Worm (Caenorhabditis elegans) whole organism, mixed stage, embryonic: Measurements from ENCODE around the gene C07E3.10.
"Not testable (repeated sequence)": the region's sequence is repeated elsewhere in the genome, so short reads cannot be mapped to it uniquely, and the experiment has no call there.

Experiments used
- blmp-1 ChIP-seq: fragments of 150-350 bp; optimal IDR thresholded peaks from 2 replicates; lab custom pipeline; 2014; ENCODE audit warnings: missing biosample characterization, missing genetic modification characterization
- cnd-1 ChIP-seq: fragments of 200-800 bp; sonication (Bioruptor generic); optimal IDR thresholded peaks from 2 replicates; lab custom pipeline; 2018; ENCODE audit warnings: mild to moderate bottlenecking, missing genetic modification characterization, missing compliant biosample characterization
- drap-1 ChIP-seq: fragments of 200-800 bp; sonication (Bioruptor generic); optimal IDR thresholded peaks from 3 replicates; lab custom pipeline; 2018; ENCODE audit warnings: mild to moderate bottlenecking, missing genetic modification characterization, missing compliant biosample characterization
- elt-3 ChIP-seq: fragments of 150-350 bp; optimal IDR thresholded peaks from 2 replicates; lab custom pipeline; 2014; ENCODE audit warnings: missing biosample characterization, missing genetic modification characterization
- nhr-12 ChIP-seq: fragments of 150-350 bp; optimal IDR thresholded peaks from 2 replicates; lab custom pipeline; 2014; ENCODE audit warnings: missing biosample characterization, missing genetic modification characterization
- nhr-76 ChIP-seq: sonication (generic microtip); optimal IDR thresholded peaks from 2 replicates; lab custom pipeline; 2017; ENCODE audit warnings: missing biosample characterization, missing genetic modification characterization
- sptf-1 ChIP-seq: sonication (generic microtip); optimal IDR thresholded peaks from 2 replicates; lab custom pipeline; 2017; ENCODE audit warnings: mild to moderate bottlenecking, missing genetic modification characterization, moderate library complexity, missing compliant biosample characterization
- unc-39 ChIP-seq: fragments of 150-350 bp; optimal IDR thresholded peaks from 2 replicates; lab custom pipeline; 2014; ENCODE audit warnings: missing biosample characterization, missing genetic modification characterization
- ztf-11 ChIP-seq: fragments of 150-350 bp; optimal IDR thresholded peaks from 2 replicates; lab custom pipeline; 2014; ENCODE audit warnings: missing biosample characterization, missing genetic modification characterization

DNA sequence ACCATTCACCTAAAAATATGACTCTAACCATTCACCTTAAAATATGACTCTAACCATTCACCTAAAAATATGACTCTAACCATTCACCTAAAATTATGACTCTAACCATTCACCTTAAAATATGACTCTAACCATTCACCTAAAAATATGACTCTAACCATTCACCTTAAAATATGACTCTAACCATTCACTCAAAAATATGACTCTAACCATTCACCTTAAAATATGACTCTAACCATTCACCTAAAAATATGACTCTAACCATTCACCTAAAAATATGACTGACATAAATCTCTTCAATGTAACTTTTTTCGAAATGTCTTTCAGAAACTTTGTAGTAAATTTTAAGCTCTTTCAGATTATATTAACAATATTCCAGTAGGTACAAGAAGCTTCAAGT, 10.0 kb upstream of the C07E3.10 start:
- TF ChIP-seq ztf-11 (tag; lab: Kevin White, UChicago); nhr-76 (tag; lab: Kevin White, UChicago); elt-3 (tag; lab: Kevin White, UChicago); unc-39 (tag; lab: Kevin White, UChicago); nhr-12; drap-1 (GFP tag; lab: Kevin White, UChicago); cnd-1; blmp-1 (tag; lab: Kevin White, UChicago): not testable (repeated sequence)
- peak; percentile 58 for TF ChIP-seq sptf-1
